Comparison of ENCODE assay signal across 1 fruit fly cellular context in genomic region chrX:6542331-6542730, dm6.
A peak's percentile ranks its signal among the peaks of the same experiment; 100 is the strongest.
TF ChIP-seq lines count a peak whose summit lies in the region.

No protein-coding gene starts in this region.

TF ChIP-seq in whole organism, embryonic, 481 proteins besides CTCF, POLR2A, EP300 and RAD21 (continued from another document):
- no peak for TF ChIP-seq CG10209 (GFP tag; optimal IDR thresholded peaks at IDR 0.05; lab: Kevin White, UChicago)
- no peak for TF ChIP-seq nau (GFP tag; optimal IDR thresholded peaks at IDR 0.05; lab: Kevin White, UChicago)
- no peak for TF ChIP-seq jigr1 (GFP tag; IDR thresholded peaks at IDR 0.05; lab: Robert Waterston, UW)
- TF ChIP-seq Nf-YB (GFP tag; optimal IDR thresholded peaks at IDR 0.05; lab: Kevin White, UChicago): no peak
- no peak for TF ChIP-seq CG10565 (GFP tag; optimal IDR thresholded peaks at IDR 0.05; lab: Kevin White, UChicago)
- no peak for TF ChIP-seq emc (GFP tag; optimal IDR thresholded peaks at IDR 0.05; lab: Kevin White, UChicago)
- peak in 1 of 2 experiments; percentile 55 for TF ChIP-seq Hr78 (GFP tag; optimal IDR thresholded peaks at IDR 0.05; lab: Kevin White, UChicago)
- TF ChIP-seq Fer1 (GFP tag; optimal IDR thresholded peaks at IDR 0.05; lab: Kevin White, UChicago): peak; percentile 14
- no peak for TF ChIP-seq Dfd (GFP tag; optimal IDR thresholded peaks at IDR 0.05; lab: Kevin White, UChicago)
- TF ChIP-seq tap (tag; optimal IDR thresholded peaks at IDR 0.05; lab: Kevin White, UChicago): peak; percentile 45
- TF ChIP-seq CG3065 (GFP tag; optimal IDR thresholded peaks at IDR 0.05; lab: Kevin White, UChicago): no peak
- no peak for TF ChIP-seq CG8290 (GFP tag; optimal IDR thresholded peaks at IDR 0.05; lab: Kevin White, UChicago)
- TF ChIP-seq CG8290 (tag; optimal IDR thresholded peaks at IDR 0.05; lab: Kevin White, UChicago): peak in 1 of 2 experiments; percentile 34
- peak in 1 of 2 experiments; percentile 55 for TF ChIP-seq bsh (GFP tag; optimal IDR thresholded peaks at IDR 0.05; lab: Kevin White, UChicago)
- no peak for TF ChIP-seq tin (GFP tag; optimal IDR thresholded peaks at IDR 0.05; lab: Kevin White, UChicago)
- peak; percentile 40 for TF ChIP-seq Xbp1 (GFP tag; optimal IDR thresholded peaks at IDR 0.05; lab: Kevin White, UChicago)
- no peak for TF ChIP-seq bcd (GFP tag; optimal IDR thresholded peaks at IDR 0.05; lab: Kevin White, UChicago)
- no peak for TF ChIP-seq btn (GFP tag; optimal IDR thresholded peaks at IDR 0.05; lab: Kevin White, UChicago)
- TF ChIP-seq klu (GFP tag; IDR thresholded peaks at IDR 0.05; lab: Robert Waterston, UW): 0 out of 2 replicates have a peak, but pooled peaks have one; percentile 16
- no peak for TF ChIP-seq Dbx (GFP tag; IDR thresholded peaks at IDR 0.05; lab: Robert Waterston, UW)
- no peak for TF ChIP-seq ash1 (GFP tag; optimal IDR thresholded peaks at IDR 0.05; lab: Kevin White, UChicago)
- TF ChIP-seq ftz-f1 (GFP tag; optimal IDR thresholded peaks at IDR 0.05; lab: Kevin White, UChicago): no peak
- no peak for TF ChIP-seq CG31365 (tag; optimal IDR thresholded peaks at IDR 0.05; lab: Kevin White, UChicago)
- TF ChIP-seq CG7556 (GFP tag; optimal IDR thresholded peaks at IDR 0.05; lab: Kevin White, UChicago): peak; percentile 31
- no peak for TF ChIP-seq tup (GFP tag; optimal IDR thresholded peaks at IDR 0.05; lab: Kevin White, UChicago)
- no peak for TF ChIP-seq CG16815 (GFP tag; optimal IDR thresholded peaks at IDR 0.05; lab: Kevin White, UChicago)
- TF ChIP-seq ase (GFP tag; IDR thresholded peaks at IDR 0.05; lab: Robert Waterston, UW): peak; percentile 34; the same call in 1 of the 3 replicates
- TF ChIP-seq CG2116 (GFP tag; optimal IDR thresholded peaks at IDR 0.05; lab: Kevin White, UChicago): no peak
- peak; percentile 74 for TF ChIP-seq CG15269 (tag; optimal IDR thresholded peaks at IDR 0.05; lab: Kevin White, UChicago)
- peak; percentile 54; the same call in 1 of the 3 replicates for TF ChIP-seq otp (GFP tag; IDR thresholded peaks at IDR 0.05; lab: Robert Waterston, UW)
- peak; percentile 35 for TF ChIP-seq CG18262 (tag; optimal IDR thresholded peaks at IDR 0.05; lab: Kevin White, UChicago)
- 0 out of 2 replicates have a peak, but pooled peaks have one; percentile 10 for TF ChIP-seq seq (GFP tag; IDR thresholded peaks at IDR 0.05; lab: Robert Waterston, UW)
- TF ChIP-seq so (GFP tag; IDR thresholded peaks at IDR 0.05; lab: Robert Waterston, UW): peak; percentile 64; the same call in 1 of the 3 replicates
- no peak for TF ChIP-seq CG42726 (GFP tag; IDR thresholded peaks at IDR 0.05; lab: Robert Waterston, UW; ENCODE audit: partially characterized antibody)
- no peak for TF ChIP-seq pan (optimal IDR thresholded peaks at IDR 0.05; lab: Kevin White, UChicago)
- TF ChIP-seq pan (GFP tag; optimal IDR thresholded peaks at IDR 0.05 in 1 of 2, IDR thresholded peaks at IDR 0.05 in 1 of 2): peak in 1 of 2 experiments; percentile 61
- no peak for TF ChIP-seq bbx (GFP tag; IDR thresholded peaks at IDR 0.05; lab: Robert Waterston, UW; ENCODE audit: partially characterized antibody)
- peak; percentile 21 for TF ChIP-seq CG5180 (GFP tag; optimal IDR thresholded peaks at IDR 0.05; lab: Kevin White, UChicago)
- peak; percentile 40; the same call in 1 of the 2 replicates for TF ChIP-seq CG17328 (GFP tag; IDR thresholded peaks at IDR 0.05; lab: Robert Waterston, UW)
- TF ChIP-seq tgo (GFP tag; IDR thresholded peaks at IDR 0.05; lab: Robert Waterston, UW): peak; percentile 61; the same call in 2 of the 3 replicates
- TF ChIP-seq Lpt (GFP tag; optimal IDR thresholded peaks at IDR 0.05; lab: Kevin White, UChicago): no peak
- TF ChIP-seq Aef1 (GFP tag; IDR thresholded peaks at IDR 0.05; lab: Robert Waterston, UW): 0 out of 3 replicates have a peak, but pooled peaks have one; percentile 35
- 0 out of 2 replicates have a peak, but pooled peaks have one; percentile 48 for TF ChIP-seq wor (GFP tag; IDR thresholded peaks at IDR 0.05; lab: Robert Waterston, UW)
- no peak for TF ChIP-seq Hr3 (GFP tag; optimal IDR thresholded peaks at IDR 0.05; lab: Kevin White, UChicago)
- TF ChIP-seq C15 (GFP tag; IDR thresholded peaks at IDR 0.05; lab: Robert Waterston, UW): no peak
- TF ChIP-seq CG10321 (GFP tag; IDR thresholded peaks at IDR 0.05; lab: Robert Waterston, UW): no peak
- TF ChIP-seq HHEX (GFP tag; optimal IDR thresholded peaks at IDR 0.05; lab: Kevin White, UChicago): peak; percentile 7
- TF ChIP-seq Vsx1 (GFP tag; optimal IDR thresholded peaks at IDR 0.05; lab: Kevin White, UChicago): peak; percentile 24
- peak; percentile 63 for TF ChIP-seq CG14441 (GFP tag; IDR thresholded peaks at IDR 0.05; lab: Robert Waterston, UW)
- no peak for TF ChIP-seq CG6254 (GFP tag; optimal IDR thresholded peaks at IDR 0.05; lab: Kevin White, UChicago)
- no peak for TF ChIP-seq CG4730 (GFP tag; IDR thresholded peaks at IDR 0.05; lab: Robert Waterston, UW)
- TF ChIP-seq dati (GFP tag; IDR thresholded peaks at IDR 0.05; lab: Robert Waterston, UW): no peak
- TF ChIP-seq CG11695 (GFP tag; IDR thresholded peaks at IDR 0.05; lab: Robert Waterston, UW): 0 out of 3 replicates have a peak, but pooled peaks have one; percentile 30
- TF ChIP-seq CG17568 (GFP tag; optimal IDR thresholded peaks at IDR 0.05; lab: Kevin White, UChicago): peak; percentile 1
- TF ChIP-seq zfh1 (GFP tag; IDR thresholded peaks at IDR 0.05; lab: Robert Waterston, UW): 0 out of 3 replicates have a peak, but pooled peaks have one; percentile 33
- TF ChIP-seq Meics (GFP tag; optimal IDR thresholded peaks at IDR 0.05; lab: Kevin White, UChicago): peak; percentile 2
- 0 out of 2 replicates have a peak, but pooled peaks have one; percentile 32 for TF ChIP-seq CG1024 (GFP tag; IDR thresholded peaks at IDR 0.05; lab: Robert Waterston, UW)
- TF ChIP-seq stwl (tag; optimal IDR thresholded peaks at IDR 0.05; lab: Kevin White, UChicago): no peak
- no peak for TF ChIP-seq Hmr (GFP tag; optimal IDR thresholded peaks at IDR 0.05; lab: Kevin White, UChicago)
- no peak for TF ChIP-seq CG11723 (GFP tag; optimal IDR thresholded peaks at IDR 0.05; lab: Kevin White, UChicago)
- TF ChIP-seq CG8281 (tag; optimal IDR thresholded peaks at IDR 0.05; lab: Kevin White, UChicago): no peak
- no peak for TF ChIP-seq crc (GFP tag; optimal IDR thresholded peaks at IDR 0.05; lab: Kevin White, UChicago)
- no peak for TF ChIP-seq wdn (GFP tag; IDR thresholded peaks at IDR 0.05; lab: Robert Waterston, UW)
- TF ChIP-seq CG1233 (GFP tag; optimal IDR thresholded peaks at IDR 0.05; lab: Kevin White, UChicago): no peak
- TF ChIP-seq sna (GFP tag; IDR thresholded peaks at IDR 0.05; lab: Robert Waterston, UW; ENCODE audit: partially characterized antibody): no peak
- TF ChIP-seq CG1603 (tag; optimal IDR thresholded peaks at IDR 0.05; lab: Kevin White, UChicago): peak; percentile 53
- TF ChIP-seq odd (GFP tag; optimal IDR thresholded peaks at IDR 0.05; lab: Kevin White, UChicago): no peak
- peak; percentile 63 for TF ChIP-seq stc (GFP tag; IDR thresholded peaks at IDR 0.05; lab: Robert Waterston, UW)
- TF ChIP-seq MBD-R2 (GFP tag; IDR thresholded peaks at IDR 0.05; lab: Robert Waterston, UW): no peak
- TF ChIP-seq ab (GFP tag; optimal IDR thresholded peaks at IDR 0.05; lab: Kevin White, UChicago): no peak
- TF ChIP-seq CG32767 (GFP tag; IDR thresholded peaks at IDR 0.05; lab: Robert Waterston, UW): no peak
- peak; percentile 22 for TF ChIP-seq oc (tag; optimal IDR thresholded peaks at IDR 0.05; lab: Kevin White, UChicago)
- TF ChIP-seq CG3847 (GFP tag; IDR thresholded peaks at IDR 0.05; lab: Robert Waterston, UW): no peak
- no peak for TF ChIP-seq D (optimal IDR thresholded peaks at IDR 0.05; lab: Kevin White, UChicago)
- TF ChIP-seq D (GFP tag; optimal IDR thresholded peaks at IDR 0.05; lab: Kevin White, UChicago): no peak
- no peak for TF ChIP-seq BtbVII (GFP tag; optimal IDR thresholded peaks at IDR 0.05; lab: Kevin White, UChicago)
- no peak for TF ChIP-seq Doc3 (GFP tag; IDR thresholded peaks at IDR 0.05; lab: Robert Waterston, UW; ENCODE audit: partially characterized antibody)
- no peak for TF ChIP-seq mld (GFP tag; IDR thresholded peaks at IDR 0.05; lab: Robert Waterston, UW; ENCODE audit: partially characterized antibody)
- TF ChIP-seq lbe (GFP tag; optimal IDR thresholded peaks at IDR 0.05; lab: Kevin White, UChicago): no peak
- peak; percentile 59 for TF ChIP-seq Oli (tag; optimal IDR thresholded peaks at IDR 0.05; lab: Kevin White, UChicago)
- TF ChIP-seq gce (GFP tag; IDR thresholded peaks at IDR 0.05; lab: Robert Waterston, UW): no peak
- TF ChIP-seq amos (GFP tag; IDR thresholded peaks at IDR 0.05; lab: Robert Waterston, UW; ENCODE audit: partially characterized antibody): no peak
- peak; percentile 72 for TF ChIP-seq sens (GFP tag; lab: Kevin White, UChicago)
- TF ChIP-seq CG13424 (tag; optimal IDR thresholded peaks at IDR 0.05; lab: Kevin White, UChicago): peak; percentile 63
- TF ChIP-seq CG12391 (tag; optimal IDR thresholded peaks at IDR 0.05; lab: Kevin White, UChicago): peak; percentile 51
- peak; percentile 67 for TF ChIP-seq gem (tag; optimal IDR thresholded peaks at IDR 0.05; lab: Kevin White, UChicago)
- peak; percentile 38; the same call in 1 of the 2 replicates for TF ChIP-seq Atf6 (GFP tag; IDR thresholded peaks at IDR 0.05; lab: Robert Waterston, UW)
- TF ChIP-seq Oaz (GFP tag; IDR thresholded peaks at IDR 0.05; lab: Robert Waterston, UW): no peak
- 0 out of 2 replicates have a peak, but pooled peaks have one; percentile 28 for TF ChIP-seq Ada2b (GFP tag; IDR thresholded peaks at IDR 0.05; lab: Robert Waterston, UW)
- TF ChIP-seq Mrtf (GFP tag; IDR thresholded peaks at IDR 0.05; lab: Robert Waterston, UW): peak; percentile 35; the same call in 1 of the 3 replicates
- no peak for TF ChIP-seq CG33213 (GFP tag; optimal IDR thresholded peaks at IDR 0.05; lab: Kevin White, UChicago)
- no peak for TF ChIP-seq CG8359 (GFP tag; optimal IDR thresholded peaks at IDR 0.05; lab: Kevin White, UChicago; ENCODE audit: borderline replicate concordance)
- no peak for TF ChIP-seq CG34422 (GFP tag; IDR thresholded peaks at IDR 0.05; lab: Robert Waterston, UW)
- TF ChIP-seq CG6765 (GFP tag; optimal IDR thresholded peaks at IDR 0.05; lab: Kevin White, UChicago): no peak
- no peak for TF ChIP-seq yki (optimal IDR thresholded peaks at IDR 0.05; lab: Kevin White, UChicago)
- peak; percentile 34 for TF ChIP-seq salm (tag; optimal IDR thresholded peaks at IDR 0.05; lab: Kevin White, UChicago)
- no peak for TF ChIP-seq sc (optimal IDR thresholded peaks at IDR 0.05; lab: Kevin White, UChicago)
- TF ChIP-seq sc (GFP tag; optimal IDR thresholded peaks at IDR 0.05; lab: Kevin White, UChicago): no peak
- TF ChIP-seq repo (GFP tag; optimal IDR thresholded peaks at IDR 0.05; lab: Kevin White, UChicago): no peak
- TF ChIP-seq gcm2 (GFP tag; optimal IDR thresholded peaks at IDR 0.05; lab: Kevin White, UChicago): no peak
- no peak for TF ChIP-seq Hmx (GFP tag; optimal IDR thresholded peaks at IDR 0.05; lab: Kevin White, UChicago)
- TF ChIP-seq CG30431 (GFP tag; optimal IDR thresholded peaks at IDR 0.05; lab: Kevin White, UChicago): no peak
- TF ChIP-seq CG7839 (tag; optimal IDR thresholded peaks at IDR 0.05; lab: Kevin White, UChicago): peak; percentile 63
- TF ChIP-seq caup (GFP tag; optimal IDR thresholded peaks at IDR 0.05; lab: Kevin White, UChicago; ENCODE audit: severe bottlenecking): no peak
- TF ChIP-seq mam (GFP tag; optimal IDR thresholded peaks at IDR 0.05; lab: Kevin White, UChicago): no peak
- TF ChIP-seq Rx (GFP tag; IDR thresholded peaks at IDR 0.05; lab: Robert Waterston, UW): 0 out of 2 replicates have a peak, but pooled peaks have one; percentile 9
- 0 out of 2 replicates have a peak, but pooled peaks have one; percentile 29 for TF ChIP-seq onecut (GFP tag; IDR thresholded peaks at IDR 0.05; lab: Robert Waterston, UW)
- no peak for TF ChIP-seq nerfin-1 (tag; optimal IDR thresholded peaks at IDR 0.05; lab: Kevin White, UChicago)
- TF ChIP-seq CG9727 (GFP tag; optimal IDR thresholded peaks at IDR 0.05; lab: Kevin White, UChicago): no peak
- peak; percentile 30; the same call in 1 of the 2 replicates for TF ChIP-seq crol (GFP tag; IDR thresholded peaks at IDR 0.05; lab: Robert Waterston, UW)
- no peak for TF ChIP-seq Sry-β (GFP tag; optimal IDR thresholded peaks at IDR 0.05; lab: Kevin White, UChicago)
- no peak for TF ChIP-seq maf-S (GFP tag; optimal IDR thresholded peaks at IDR 0.05; lab: Kevin White, UChicago)
- TF ChIP-seq hbn (GFP tag; IDR thresholded peaks at IDR 0.05; lab: Robert Waterston, UW; ENCODE audit: partially characterized antibody): no peak
- 0 out of 3 replicates have a peak, but pooled peaks have one; percentile 29 for TF ChIP-seq CG7357 (GFP tag; IDR thresholded peaks at IDR 0.05; lab: Robert Waterston, UW)
- peak; percentile 42; the same call in 1 of the 2 replicates for TF ChIP-seq lmd (GFP tag; IDR thresholded peaks at IDR 0.05; lab: Robert Waterston, UW)
